Fruit fly (Drosophila melanogaster): ENCODE results near the gene CG32982.

The CG32982 gene

dm6 chr2L:9166399-9166980 lies 41.0 kb downstream of the CG32982 start, which contains the start of the genes CG9586 and tai (continued):
- peak; percentile 84 for TF ChIP-seq CG10209 (GFP tag; optimal IDR thresholded peaks at IDR 0.05)
- TF ChIP-seq pita (GFP tag; optimal IDR thresholded peaks at IDR 0.05) = no peak
- TF ChIP-seq Dek (tag; optimal IDR thresholded peaks at IDR 0.05) = peak; percentile 77
- TF ChIP-seq corto (GFP tag; optimal IDR thresholded peaks at IDR 0.05) = peak; percentile 77
- no peak for TF ChIP-seq slp2 (GFP tag; optimal IDR thresholded peaks at IDR 0.05)
- TF ChIP-seq ems (GFP tag; optimal IDR thresholded peaks at IDR 0.05) = peak; percentile 66
- TF ChIP-seq Trl (optimal IDR thresholded peaks at IDR 0.05) = no peak
- peak; percentile 52 for TF ChIP-seq Trl (GFP tag; optimal IDR thresholded peaks at IDR 0.05)
- no peak for TF ChIP-seq z (GFP tag; IDR thresholded peaks at IDR 0.05)
- peak; percentile 87 for TF ChIP-seq scrt (GFP tag; optimal IDR thresholded peaks at IDR 0.05)
- TF ChIP-seq tin (GFP tag; optimal IDR thresholded peaks at IDR 0.05) = peak; percentile 85
- no peak for TF ChIP-seq tna (GFP tag; IDR thresholded peaks at IDR 0.05; ENCODE audit: partially characterized antibody)
- TF ChIP-seq Tbp (GFP tag; optimal IDR thresholded peaks at IDR 0.05) = no peak
- TF ChIP-seq CG12744 (GFP tag; optimal IDR thresholded peaks at IDR 0.05) = peak; percentile 5
- peak; percentile 63 for TF ChIP-seq fd3F (GFP tag; optimal IDR thresholded peaks at IDR 0.05)
- no peak for TF ChIP-seq shn (GFP tag; optimal IDR thresholded peaks at IDR 0.05)
- peak; percentile 45 for TF ChIP-seq CG6654 (GFP tag; optimal IDR thresholded peaks at IDR 0.05)
- TF ChIP-seq Neu2 (GFP tag; optimal IDR thresholded peaks at IDR 0.05; ENCODE audit: borderline replicate concordance) = no peak
- peak; percentile 76 for TF ChIP-seq CG10147 (GFP tag; optimal IDR thresholded peaks at IDR 0.05)
- TF ChIP-seq abd-A (tag; optimal IDR thresholded peaks at IDR 0.05) = no peak
- peak; percentile 44 for TF ChIP-seq CG2875 (GFP tag; optimal IDR thresholded peaks at IDR 0.05)
- TF ChIP-seq Jarid2 (GFP tag; optimal IDR thresholded peaks at IDR 0.05) = peak; percentile 50
- TF ChIP-seq da (GFP tag; optimal IDR thresholded peaks at IDR 0.05) = peak; percentile 34
- TF ChIP-seq gcm (GFP tag; optimal IDR thresholded peaks at IDR 0.05) = peak; percentile 87
- peak; percentile 73 for TF ChIP-seq CG18619 (GFP tag; optimal IDR thresholded peaks at IDR 0.05)
- TF ChIP-seq ato (GFP tag; IDR thresholded peaks at IDR 0.05; ENCODE audit: partially characterized antibody) = no peak
- TF ChIP-seq Spps (tag; optimal IDR thresholded peaks at IDR 0.05) = peak; percentile 79
- no peak; the same call in 1 of the 3 replicates for TF ChIP-seq Opbp (GFP tag; IDR thresholded peaks at IDR 0.05; ENCODE audit: partially characterized antibody)
- no peak for TF ChIP-seq CG16779 (GFP tag; IDR thresholded peaks at IDR 0.05)
- TF ChIP-seq NK7.1 (GFP tag; optimal IDR thresholded peaks at IDR 0.05) = peak; percentile 41
- TF ChIP-seq Hr39 (optimal IDR thresholded peaks at IDR 0.05) = no peak
- TF ChIP-seq BEAF-32 (GFP tag; optimal IDR thresholded peaks at IDR 0.05) = peak; percentile 36
- TF ChIP-seq grn (GFP tag; optimal IDR thresholded peaks at IDR 0.05) = no peak
- TF ChIP-seq peb (GFP tag; IDR thresholded peaks at IDR 0.05) = peak; percentile 66
- TF ChIP-seq CG5953 (GFP tag; IDR thresholded peaks at IDR 0.05) = peak; percentile 46; the same call in 1 of the 2 replicates
- no peak for TF ChIP-seq br (optimal IDR thresholded peaks at IDR 0.05)
- TF ChIP-seq chn (GFP tag; optimal IDR thresholded peaks at IDR 0.05) = peak; percentile 69
- peak; percentile 89 for TF ChIP-seq vvl (GFP tag; IDR thresholded peaks at IDR 0.05)
- no peak for TF ChIP-seq CG10959 (GFP tag; IDR thresholded peaks at IDR 0.05)
- peak; percentile 77 for TF ChIP-seq Meics (GFP tag; optimal IDR thresholded peaks at IDR 0.05)
- peak; percentile 93 for TF ChIP-seq gem (tag; optimal IDR thresholded peaks at IDR 0.05)
- TF ChIP-seq Ets97D (GFP tag; optimal IDR thresholded peaks at IDR 0.05) = peak; percentile 61
- peak; percentile 77 for TF ChIP-seq CG13123 (GFP tag; optimal IDR thresholded peaks at IDR 0.05)
- TF ChIP-seq CG5180 (GFP tag; optimal IDR thresholded peaks at IDR 0.05) = peak; percentile 55
- peak; percentile 6 for TF ChIP-seq Dad (GFP tag; optimal IDR thresholded peaks at IDR 0.05)
- peak; percentile 14 for TF ChIP-seq CHES-1-like (GFP tag; optimal IDR thresholded peaks at IDR 0.05)
- peak; percentile 5 for TF ChIP-seq CG10431 (GFP tag; optimal IDR thresholded peaks at IDR 0.05)
- peak; percentile 38 for TF ChIP-seq CG34376 (GFP tag; optimal IDR thresholded peaks at IDR 0.05)
- peak; percentile 93 for TF ChIP-seq CG14710 (tag; optimal IDR thresholded peaks at IDR 0.05)
- TF ChIP-seq jing (GFP tag; optimal IDR thresholded peaks at IDR 0.05) = peak; percentile 18
- TF ChIP-seq Scr (GFP tag; IDR thresholded peaks at IDR 0.05; ENCODE audit: partially characterized antibody) = peak; percentile 47

Measured in whole organism, embryonic.